Worm (Caenorhabditis elegans) whole organism, midembryonic: ENCODE data around the gene W02A2.8.

Experiments used
- T22C8.4 ChIP-seq: fragments of 200-800 bp; sonication (Bioruptor generic); IDR thresholded peaks from 2 replicates; pipeline ENCODE4 v1.3.6; 2022; ENCODE audit warnings: missing genetic modification characterization, missing compliant biosample characterization
- cog-1 ChIP-seq: sonication (generic microtip); optimal IDR thresholded peaks from 2 replicates; lab custom pipeline; 2016; ENCODE audit warnings: missing genetic modification characterization, missing compliant biosample characterization
- flt-1 ChIP-seq: fragments of 200-800 bp; sonication (Bioruptor generic); IDR thresholded peaks from 2 replicates; pipeline ENCODE4 v1.3.6; 2022; ENCODE audit warnings: missing genetic modification characterization, missing compliant biosample characterization
- ref-1 ChIP-seq: fragments of 200-800 bp; sonication (Bioruptor generic); conservative IDR thresholded peaks from 2 replicates; pipeline ENCODE4 v1.3.6; 2022; ENCODE audit warnings: missing genetic modification reagents, missing genetic modification characterization, missing compliant biosample characterization
- tab-1 ChIP-seq: fragments of 200-800 bp; sonication (Bioruptor generic); IDR thresholded peaks from 2 replicates; pipeline ENCODE4 v1.3.6; 2022; ENCODE audit warnings: missing genetic modification characterization, missing compliant biosample characterization

DNA sequence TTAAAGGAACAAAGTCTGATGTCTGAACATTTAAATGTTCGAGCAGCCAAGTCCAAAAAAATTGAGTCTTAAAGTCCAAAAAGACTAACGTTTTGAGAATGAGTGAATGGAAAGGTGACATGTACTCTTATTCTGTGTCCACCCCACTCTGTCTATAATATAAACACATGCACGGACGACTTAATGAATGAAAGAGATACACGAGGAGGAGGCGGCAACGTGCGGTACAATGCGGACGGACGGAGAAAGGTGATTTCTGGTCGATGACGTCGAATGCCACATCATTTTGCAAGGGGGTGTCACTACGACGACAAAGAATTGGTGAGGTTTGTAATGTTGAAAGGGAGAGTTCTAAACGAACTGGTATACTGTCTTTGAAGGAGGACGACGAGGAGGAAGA is 36.3 kb upstream of the W02A2.8 start:
- TF ChIP-seq tab-1 (GFP tag; lab: Robert Waterston, UW) (no peak), T22C8.4 (GFP tag; lab: Robert Waterston, UW) (no peak), ref-1 (GFP tag; lab: Robert Waterston, UW) (no peak), cog-1 (no peak), flt-1 (no peak)
